Fruit fly (Drosophila melanogaster): ENCODE results near the gene CG14711.

dm6 chr3R:11614107-11614506, 9.0 kb upstream of the CG14711 start:
- no peak for TF ChIP-seq chn (GFP tag; optimal IDR thresholded peaks at IDR 0.05)
- no peak for TF ChIP-seq Jarid2 (GFP tag; optimal IDR thresholded peaks at IDR 0.05)
- TF ChIP-seq CG10274 (GFP tag; optimal IDR thresholded peaks at IDR 0.05), result no peak
- 0 out of 2 replicates have a peak, but pooled peaks have one; percentile 15 for TF ChIP-seq crol (GFP tag; IDR thresholded peaks at IDR 0.05)

All from whole organism, embryonic.